Worm (Caenorhabditis elegans): Measurements from ENCODE around the gene srw-123.

- TF ChIP-seq blmp-1 (tag; optimal IDR thresholded peaks at IDR 0.05) (no peak), mdl-1 (tag; optimal IDR thresholded peaks at IDR 0.05) (no peak), unc-86 (tag; optimal IDR thresholded peaks at IDR 0.05) (no peak), aly-2 (tag; optimal IDR thresholded peaks at IDR 0.05) (no peak), lsy-2 (tag; optimal IDR thresholded peaks at IDR 0.05) (no peak), xbp-1 (tag; optimal IDR thresholded peaks at IDR 0.05) (no peak), nhr-28 (tag; optimal IDR thresholded peaks at IDR 0.05) (no peak), mep-1 (tag; optimal IDR thresholded peaks at IDR 0.05) (no peak), elt-3 (tag; optimal IDR thresholded peaks at IDR 0.05) (no peak), skn-1 (tag; optimal IDR thresholded peaks at IDR 0.05) (no peak), ama-1 (optimal IDR thresholded peaks at IDR 0.05) (no peak), ztf-4 (tag; optimal IDR thresholded peaks at IDR 0.05) (no peak), lin-39 (tag; optimal IDR thresholded peaks at IDR 0.05) (no peak), ceh-82 (tag; optimal IDR thresholded peaks at IDR 0.05) (no peak)
These were observed 46.1 kb upstream of the srw-123 start, which contains the start of gene irld-12 for ce11 chrV:3021306-3021705.

Measured in whole organism, L1 larva.